Worm (Caenorhabditis elegans) whole organism, young adult: Measurements from ENCODE around the gene D1025.10.

Source experiments
- B0019.2 ChIP-seq: fragments of 200-800 bp; sonication (Bioruptor generic); conservative IDR thresholded peaks from 2 replicates; pipeline ENCODE4 v1.3.6; 2022; ENCODE audit warnings: missing genetic modification reagents, missing genetic modification characterization, missing compliant biosample characterization
- C06A6.2 ChIP-seq: fragments of 200-800 bp; sonication (Bioruptor generic); conservative IDR thresholded peaks from 2 replicates; pipeline ENCODE4 v1.3.6; 2022; ENCODE audit warnings: missing genetic modification characterization, missing compliant biosample characterization
- C17E4.6 ChIP-seq: fragments of 200-800 bp; sonication (Bioruptor generic); IDR thresholded peaks from 2 replicates; pipeline ENCODE4 v1.3.6; 2022; ENCODE audit warnings: missing genetic modification reagents, missing genetic modification characterization, missing compliant biosample characterization
- F10E7.11 ChIP-seq: sonication (generic microtip); optimal IDR thresholded peaks from 2 replicates; lab custom pipeline; 2017; ENCODE audit warnings: mild to moderate bottlenecking, missing genetic modification characterization, moderate library complexity, missing compliant biosample characterization
- F39B2.1 ChIP-seq: fragments of 200-800 bp; sonication (Bioruptor generic); IDR thresholded peaks from 2 replicates; pipeline ENCODE4 v1.3.6; 2022; ENCODE audit warnings: missing genetic modification reagents, missing genetic modification characterization, missing compliant biosample characterization
- F52B5.7 ChIP-seq: sonication (generic microtip); optimal IDR thresholded peaks from 2 replicates; lab custom pipeline; 2016; ENCODE audit warnings: mild to moderate bottlenecking, missing genetic modification characterization, missing compliant biosample characterization
- F55B11.4 ChIP-seq: sonication (generic microtip); optimal IDR thresholded peaks from 2 replicates; lab custom pipeline; 2016; ENCODE audit warnings: missing compliant biosample characterization, missing genetic modification characterization, borderline replicate concordance; ENCODE audit not compliant: insufficient read depth
- K12H6.12 ChIP-seq: fragments of 200-800 bp; sonication (Bioruptor generic); optimal IDR thresholded peaks from 2 replicates; lab custom pipeline; 2018; ENCODE audit warnings: mild to moderate bottlenecking, missing genetic modification characterization, missing compliant biosample characterization
- T07F8.4 ChIP-seq: sonication (generic microtip); optimal IDR thresholded peaks from 2 replicates; lab custom pipeline; 2016; ENCODE audit warnings: mild to moderate bottlenecking, missing genetic modification characterization, moderate library complexity, missing compliant biosample characterization
- Y53F4B.3 ChIP-seq: fragments of 200-800 bp; sonication (Bioruptor generic); IDR thresholded peaks from 2 replicates; pipeline ENCODE4 v1.3.6; 2022; ENCODE audit warnings: missing genetic modification reagents, missing genetic modification characterization, missing compliant biosample characterization
- Y53G8AR.9 ChIP-seq: fragments of 200-800 bp; sonication (Bioruptor generic); conservative IDR thresholded peaks from 2 replicates; pipeline ENCODE4 v1.3.6; 2022; ENCODE audit warnings: missing genetic modification reagents, missing genetic modification characterization, missing compliant biosample characterization
- Y79H2A.3 ChIP-seq: fragments of 200-800 bp; sonication (Bioruptor generic); conservative IDR thresholded peaks from 2 replicates; pipeline ENCODE4 v1.3.6; 2022; ENCODE audit warnings: missing genetic modification reagents, missing genetic modification characterization, missing compliant biosample characterization
- aptf-2 ChIP-seq: fragments of 200-800 bp; sonication (Bioruptor generic); conservative IDR thresholded peaks from 2 replicates; pipeline ENCODE4 v1.3.6; 2022; ENCODE audit warnings: missing genetic modification reagents, missing genetic modification characterization, missing compliant biosample characterization
- aptf-3 ChIP-seq: fragments of 200-800 bp; sonication (Bioruptor generic); IDR thresholded peaks from 2 replicates; pipeline ENCODE4 v1.3.6; 2022; ENCODE audit warnings: missing genetic modification characterization, missing compliant biosample characterization
- atf-7 ChIP-seq: sonication (generic microtip); optimal IDR thresholded peaks from 2 replicates; lab custom pipeline; 2017; ENCODE audit warnings: mild to moderate bottlenecking, missing genetic modification characterization, missing compliant biosample characterization
- bed-2 ChIP-seq: fragments of 200-800 bp; sonication (Bioruptor generic); IDR thresholded peaks from 2 replicates; pipeline ENCODE4 v1.3.6; 2022; ENCODE audit warnings: missing genetic modification reagents, missing genetic modification characterization, missing compliant biosample characterization
- ceh-100 ChIP-seq: fragments of 200-800 bp; sonication (Bioruptor generic); IDR thresholded peaks from 2 replicates; pipeline ENCODE4 v1.3.6; 2022; ENCODE audit warnings: missing genetic modification reagents, missing genetic modification characterization, missing compliant biosample characterization
- ceh-27 ChIP-seq: fragments of 200-800 bp; sonication (Bioruptor generic); optimal IDR thresholded peaks from 2 replicates; lab custom pipeline; 2018; ENCODE audit warnings: mild to moderate bottlenecking, missing genetic modification characterization, moderate library complexity, missing compliant biosample characterization
- ceh-40 ChIP-seq: fragments of 200-800 bp; sonication (Bioruptor generic); IDR thresholded peaks from 2 replicates; pipeline ENCODE4 v1.3.6; 2022; ENCODE audit warnings: missing genetic modification characterization, missing compliant biosample characterization
- dox-1 ChIP-seq: fragments of 200-800 bp; sonication (Bioruptor generic); IDR thresholded peaks from 2 replicates; pipeline ENCODE4 v1.3.6; 2022; ENCODE audit warnings: missing genetic modification reagents, missing genetic modification characterization, missing compliant biosample characterization
- ets-4 ChIP-seq: fragments of 200-800 bp; sonication (Bioruptor generic); optimal IDR thresholded peaks from 2 replicates; lab custom pipeline; 2018; ENCODE audit warnings: mild to moderate bottlenecking, missing genetic modification characterization, missing compliant biosample characterization
- hmg-20 ChIP-seq: fragments of 200-800 bp; sonication (Bioruptor generic); IDR thresholded peaks from 2 replicates; pipeline ENCODE4 v1.3.6; 2022; ENCODE audit warnings: missing genetic modification reagents, missing genetic modification characterization, missing compliant biosample characterization
- hrde-1 ChIP-seq: sonication (generic microtip); optimal IDR thresholded peaks from 2 replicates; lab custom pipeline; 2016; ENCODE audit warnings: missing genetic modification characterization, mild to moderate bottlenecking, missing compliant biosample characterization, moderate library complexity, missing genotype, missing genetic modification reagents, borderline replicate concordance
- hsf-1 ChIP-seq: fragments of 200-800 bp; sonication (Bioruptor generic); IDR thresholded peaks from 2 replicates; pipeline ENCODE4 v1.3.6; 2022; ENCODE audit warnings: missing genetic modification reagents, missing genetic modification characterization, missing compliant biosample characterization
- lin-40 ChIP-seq: sonication (generic microtip); optimal IDR thresholded peaks from 2 replicates; lab custom pipeline; 2016; ENCODE audit warnings: missing genetic modification characterization, mild to moderate bottlenecking, missing compliant biosample characterization, missing genotype, missing genetic modification reagents
- lir-1 ChIP-seq: fragments of 200-800 bp; sonication (Bioruptor generic); conservative IDR thresholded peaks from 2 replicates; pipeline ENCODE4 v1.3.6; 2022; ENCODE audit warnings: missing genetic modification reagents, missing genetic modification characterization, missing compliant biosample characterization
- lsy-27 ChIP-seq: sonication (generic microtip); optimal IDR thresholded peaks from 2 replicates; lab custom pipeline; 2017; ENCODE audit warnings: missing genetic modification characterization, mild to moderate bottlenecking, missing compliant biosample characterization, antibody characterized with exemption, missing genotype, borderline replicate concordance; ENCODE audit not compliant: insufficient read depth
- madf-10 ChIP-seq: sonication (generic microtip); optimal IDR thresholded peaks from 2 replicates; lab custom pipeline; 2016; ENCODE audit warnings: mild to moderate bottlenecking, missing genetic modification characterization, missing compliant biosample characterization
- madf-8 ChIP-seq: fragments of 200-800 bp; sonication (Bioruptor generic); conservative IDR thresholded peaks from 2 replicates; pipeline ENCODE4 v1.3.6; 2022; ENCODE audit warnings: missing genetic modification reagents, missing genetic modification characterization, missing compliant biosample characterization
- mcd-1 ChIP-seq: fragments of 200-800 bp; sonication (Bioruptor generic); IDR thresholded peaks from 2 replicates; pipeline ENCODE4 v1.3.6; 2022; ENCODE audit warnings: missing genetic modification reagents, missing genetic modification characterization, missing compliant biosample characterization
- nhr-179 ChIP-seq: sonication (generic microtip); optimal IDR thresholded peaks from 2 replicates; lab custom pipeline; 2016; ENCODE audit warnings: mild to moderate bottlenecking, missing genetic modification characterization, missing compliant biosample characterization
- nhr-80 ChIP-seq: sonication (generic microtip); optimal IDR thresholded peaks from 2 replicates; lab custom pipeline; 2016; ENCODE audit warnings: missing genetic modification characterization, missing compliant biosample characterization
- nhr-90 ChIP-seq: sonication (generic microtip); optimal IDR thresholded peaks from 2 replicates; lab custom pipeline; 2016; ENCODE audit warnings: missing genotype, mild to moderate bottlenecking, missing genetic modification characterization, missing compliant biosample characterization
- snpc-1.3 ChIP-seq: sonication (generic microtip); optimal IDR thresholded peaks from 2 replicates; lab custom pipeline; 2017; ENCODE audit warnings: missing genetic modification characterization, mild to moderate bottlenecking, missing compliant biosample characterization, antibody characterized with exemption, moderate library complexity, missing genotype, missing genetic modification reagents; ENCODE audit not compliant: insufficient read depth
- snpc-3.4 ChIP-seq: sonication (generic microtip); optimal IDR thresholded peaks from 2 replicates; lab custom pipeline; 2017; ENCODE audit warnings: missing genetic modification characterization, mild to moderate bottlenecking, missing compliant biosample characterization, antibody characterized with exemption, moderate library complexity, missing genotype, missing genetic modification reagents
- somi-1 ChIP-seq: fragments of 200-800 bp; sonication (Bioruptor generic); optimal IDR thresholded peaks from 2 replicates; lab custom pipeline; 2018; ENCODE audit warnings: mild to moderate bottlenecking, missing genetic modification characterization, missing compliant biosample characterization
- tbp1 ChIP-seq: fragments of 200-800 bp; sonication (Bioruptor generic); optimal IDR thresholded peaks from 2 replicates; lab custom pipeline; 2018; ENCODE audit warnings: mild to moderate bottlenecking, missing genetic modification characterization, missing compliant biosample characterization
- tlf-1 ChIP-seq: fragments of 200-800 bp; sonication (Bioruptor generic); optimal IDR thresholded peaks from 2 replicates; lab custom pipeline; 2018; ENCODE audit warnings: mild to moderate bottlenecking, missing genetic modification characterization, missing compliant biosample characterization
- unc-130 ChIP-seq: sonication (generic microtip); optimal IDR thresholded peaks from 2 replicates; lab custom pipeline; 2016; ENCODE audit warnings: missing genetic modification reagents, missing genetic modification characterization, missing compliant biosample characterization
- unc-62 ChIP-seq: fragments of 150-350 bp; optimal IDR thresholded peaks from 2 replicates; lab custom pipeline; 2014; ENCODE audit warnings: missing biosample characterization, missing genetic modification reagents, missing genetic modification characterization
- ztf-22 ChIP-seq: fragments of 200-800 bp; sonication (Bioruptor generic); optimal IDR thresholded peaks from 2 replicates; lab custom pipeline; 2018; ENCODE audit warnings: mild to moderate bottlenecking, missing genetic modification characterization, moderate library complexity, missing compliant biosample characterization
- ztf-28 ChIP-seq: fragments of 200-800 bp; sonication (Bioruptor generic); IDR thresholded peaks from 2 replicates; pipeline ENCODE4 v1.3.6; 2022; ENCODE audit warnings: missing genetic modification reagents, missing genetic modification characterization, missing compliant biosample characterization

The D1025.10 gene

ce11 chrX:14543224-14543623 lies 26.6 kb downstream of the D1025.10 start, which contains the start of gene T24C2.3:
T24C2.3 (plus strand) TSS chrX:14543524.
- TF ChIP-seq lsy-27 = no peak

ce11 chrX:14545543-14545942 lies 28.9 kb downstream of the D1025.10 start, which contains the start of gene enri-2:
enri-2 (plus strand) TSS chrX:14545843.
- TF ChIP-seq Y53F4B.3 = no peak
- TF ChIP-seq ztf-28 = no peak
- no peak for TF ChIP-seq ztf-22 (GFP tag; lab: Kevin White, UChicago)
- no peak for TF ChIP-seq ceh-100 (GFP tag; lab: Robert Waterston, UW)
- TF ChIP-seq Y53G8AR.9 (GFP tag; lab: Robert Waterston, UW) = no peak
- TF ChIP-seq bed-2 = no peak
- no peak for TF ChIP-seq aptf-3 (GFP tag; lab: Robert Waterston, UW)
- no peak for TF ChIP-seq aptf-2 (GFP tag; lab: Robert Waterston, UW)
- TF ChIP-seq K12H6.12 (tag; lab: Kevin White, UChicago) = no peak
- TF ChIP-seq somi-1 = no peak
- no peak for TF ChIP-seq nhr-80 (tag; lab: Kevin White, UChicago)
- TF ChIP-seq snpc-1.3 (tag; lab: Kevin White, UChicago) = no peak
- no peak for TF ChIP-seq ets-4 (GFP tag; lab: Kevin White, UChicago)
- no peak for TF ChIP-seq nhr-90 (tag; lab: Kevin White, UChicago)
- TF ChIP-seq F39B2.1 (GFP tag; lab: Robert Waterston, UW) = no peak
- no peak for TF ChIP-seq lir-1 (GFP tag; lab: Robert Waterston, UW)
- TF ChIP-seq atf-7 (tag; lab: Kevin White, UChicago) = no peak
- no peak for TF ChIP-seq nhr-179 (tag; lab: Kevin White, UChicago)
- no peak for TF ChIP-seq Y79H2A.3

- TF ChIP-seq unc-130 (GFP tag; lab: Kevin White, UChicago) = no peak
- TF ChIP-seq ceh-27 (GFP tag; lab: Kevin White, UChicago) = peak; percentile 16
Observed at ce11 chrX:14549709-14550199, 33.1 kb downstream of the D1025.10 start, which contains the start of gene ram-5. ram-5 (plus strand) TSS chrX:14550149.

- TF ChIP-seq B0019.2 (GFP tag; lab: Robert Waterston, UW) (no peak), T07F8.4 (tag; lab: Kevin White, UChicago) (no peak), atf-7 (tag; lab: Kevin White, UChicago) (no peak), madf-10 (tag; lab: Kevin White, UChicago) (no peak), ceh-40 (GFP tag; lab: Robert Waterston, UW) (no peak), snpc-3.4 (tag; lab: Kevin White, UChicago) (no peak), hmg-20 (GFP tag; lab: Robert Waterston, UW) (no peak), nhr-179 (tag; lab: Kevin White, UChicago) (no peak), F52B5.7 (tag; lab: Kevin White, UChicago) (no peak), F55B11.4 (tag; lab: Kevin White, UChicago) (no peak), tlf-1 (no peak)
Observed at ce11 chrX:14556403-14556802, 39.7 kb downstream of the D1025.10 start.

ce11 chrX:14557352-14557935 lies 40.8 kb downstream of the D1025.10 start:
- TF ChIP-seq tbp1 (GFP tag; lab: Kevin White, UChicago) = no peak
- TF ChIP-seq lin-40 (tag; lab: Kevin White, UChicago) = peak; percentile 33
- no peak for TF ChIP-seq nhr-179 (tag; lab: Kevin White, UChicago)
- TF ChIP-seq mcd-1 (GFP tag; lab: Robert Waterston, UW) = 0 out of 2 replicates have a peak, but pooled peaks have one; percentile 9
- no peak for TF ChIP-seq F10E7.11
- TF ChIP-seq C17E4.6 (GFP tag; lab: Robert Waterston, UW) = no peak
- TF ChIP-seq hsf-1 (GFP tag; lab: Robert Waterston, UW) = no peak
- TF ChIP-seq C06A6.2 = no peak
- TF ChIP-seq unc-62 = no peak
- TF ChIP-seq hrde-1 (tag; lab: Kevin White, UChicago) = no peak
- no peak for TF ChIP-seq madf-8 (GFP tag; lab: Robert Waterston, UW)
- TF ChIP-seq dox-1 (GFP tag; lab: Robert Waterston, UW) = 0 out of 2 replicates have a peak, but pooled peaks have one; percentile 5
